Worm (Caenorhabditis elegans): Measurements from ENCODE around the gene fbxa-48.

Gene fbxa-48

DNA sequence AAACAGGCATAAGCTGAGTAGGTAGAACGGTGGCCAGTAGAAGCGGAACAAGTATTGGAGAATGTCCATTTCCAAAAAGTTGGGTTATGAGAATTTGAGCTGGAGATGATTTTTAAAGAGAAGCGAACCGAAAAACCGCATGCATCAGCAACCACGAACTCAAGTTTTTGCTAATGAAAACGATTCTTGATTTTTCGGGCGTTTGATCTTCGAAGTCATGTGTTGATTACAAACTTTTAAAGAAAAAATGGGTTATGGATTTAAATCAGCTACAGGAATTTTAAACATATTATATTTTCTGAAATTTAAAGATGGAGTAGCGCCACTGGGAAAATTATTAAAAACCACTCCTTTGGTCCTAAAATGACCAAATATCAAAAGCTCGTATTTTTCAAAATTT is 48.0 kb downstream of the fbxa-48 start, which contains the start of gene srd-65 (continued):
- no peak for TF ChIP-seq aptf-3 (GFP tag; IDR thresholded peaks at IDR 0.05)
- TF ChIP-seq B0035.1 (tag; optimal IDR thresholded peaks at IDR 0.05): no peak

ce11 chrIII:2219408-2219807 is 52.6 kb downstream of the fbxa-48 start, which contains the start of gene fbxa-12:
fbxa-12 (plus strand) TSS chrIII:2219708.
- TF ChIP-seq sea-2 (GFP tag; IDR thresholded peaks at IDR 0.05) (no peak), ztf-26 (tag; optimal IDR thresholded peaks at IDR 0.05) (no peak), pha-4 (tag; optimal IDR thresholded peaks at IDR 0.05) (no peak), sptf-2 (GFP tag; optimal IDR thresholded peaks at IDR 0.05) (no peak), akir-1 (GFP tag; optimal IDR thresholded peaks at IDR 0.05) (no peak), snpc-3.4 (tag; optimal IDR thresholded peaks at IDR 0.05) (no peak), fkh-3 (tag; optimal IDR thresholded peaks at IDR 0.05) (no peak), lin-54 (GFP tag; optimal IDR thresholded peaks at IDR 0.05) (no peak), dpl-1 (GFP tag; optimal IDR thresholded peaks at IDR 0.05) (no peak), K11D2.4 (GFP tag; IDR thresholded peaks at IDR 0.05) (no peak), ceh-91 (GFP tag; IDR thresholded peaks at IDR 0.05) (no peak), F52B5.7 (tag; optimal IDR thresholded peaks at IDR 0.05) (no peak), him-1 (tag; optimal IDR thresholded peaks at IDR 0.05) (no peak), lir-1 (GFP tag; conservative IDR thresholded peaks at IDR 0.05) (no peak), hmg-1.2 (GFP tag; IDR thresholded peaks at IDR 0.05) (no peak), cebp-1 (GFP tag; IDR thresholded peaks at IDR 0.05) (no peak), cebp-1 (tag; optimal IDR thresholded peaks at IDR 0.05) (no peak), aptf-3 (GFP tag; IDR thresholded peaks at IDR 0.05) (no peak)
